Fruit fly (Drosophila melanogaster) whole organism, embryonic: Measurements from ENCODE around the gene Pde9.

Source experiments
- Ada2b ChIP-seq: fragments of 200-800 bp; sonication (Bioruptor generic); IDR thresholded peaks from 2 replicates; pipeline ENCODE4 v1.3.6; 2022; ENCODE audit warnings: missing biosample characterization, missing genetic modification characterization
- Bgb ChIP-seq: fragments of 200-800 bp; sonication (Bioruptor generic); IDR thresholded peaks from 2 replicates; pipeline ENCODE4 v1.3.6; 2022; ENCODE audit warnings: missing biosample characterization, missing genetic modification characterization; ENCODE audit not compliant: partially characterized antibody
- CG11398 ChIP-seq: fragments of 200-800 bp; sonication (Bioruptor generic); optimal IDR thresholded peaks from 2 replicates; lab custom pipeline; 2016; ENCODE audit warnings: missing biosample characterization, missing genetic modification characterization
- CG11504 ChIP-seq: fragments of 200-800 bp; sonication (Bioruptor generic); optimal IDR thresholded peaks from 3 replicates; lab custom pipeline; 2019; ENCODE audit warnings: missing biosample characterization, mild to moderate bottlenecking, missing genetic modification characterization, moderate library complexity
- CG12071 ChIP-seq: fragments of 200-800 bp; sonication (Bioruptor generic); optimal IDR thresholded peaks from 3 replicates; lab custom pipeline; 2018; ENCODE audit warnings: missing biosample characterization, mild to moderate bottlenecking, missing genetic modification characterization
- CG12769 ChIP-seq: fragments of 200-800 bp; sonication (Bioruptor generic); optimal IDR thresholded peaks from 2 replicates; lab custom pipeline; 2019; ENCODE audit warnings: missing biosample characterization, mild to moderate bottlenecking, missing genetic modification characterization, moderate library complexity
- CG13775 ChIP-seq: fragments of 200-800 bp; sonication (Bioruptor generic); optimal IDR thresholded peaks from 3 replicates; lab custom pipeline; 2017; ENCODE audit warnings: missing biosample characterization, mild to moderate bottlenecking, missing genetic modification characterization
- CG15479 ChIP-seq: fragments of 200-800 bp; sonication (Bioruptor generic); optimal IDR thresholded peaks from 3 replicates; lab custom pipeline; 2019; ENCODE audit warnings: missing biosample characterization, mild to moderate bottlenecking, missing genetic modification characterization, moderate library complexity
- CG15514 ChIP-seq: fragments of 200-800 bp; sonication (Bioruptor generic); optimal IDR thresholded peaks from 3 replicates; lab custom pipeline; 2017; ENCODE audit warnings: missing biosample characterization, missing genetic modification characterization, mild to moderate bottlenecking, moderate library complexity, missing genetic modification reagents
- CG17186 ChIP-seq: fragments of 200-800 bp; sonication (Bioruptor generic); optimal IDR thresholded peaks from 3 replicates; lab custom pipeline; 2017; ENCODE audit warnings: missing biosample characterization, missing genetic modification reagents, missing genetic modification characterization
- CG18011 ChIP-seq: fragments of 200-800 bp; sonication (Bioruptor generic); optimal IDR thresholded peaks from 2 replicates; lab custom pipeline; 2017; ENCODE audit warnings: missing biosample characterization, missing genetic modification characterization, mild to moderate bottlenecking, moderate library complexity, missing genotype
- CG31388 ChIP-seq: fragments of 200-800 bp; sonication (Bioruptor generic); optimal IDR thresholded peaks from 2 replicates; lab custom pipeline; 2016; ENCODE audit warnings: missing biosample characterization, missing genetic modification characterization
- CG34376 ChIP-seq: fragments of 200-800 bp; sonication (Bioruptor generic); optimal IDR thresholded peaks from 2 replicates; lab custom pipeline; 2018; ENCODE audit warnings: missing biosample characterization, mild to moderate bottlenecking, missing genetic modification characterization
- CG3726 ChIP-seq: fragments of 200-800 bp; sonication (Bioruptor generic); IDR thresholded peaks from 3 replicates; pipeline ENCODE4, ENCODE4 v1.3.6; 2022; ENCODE audit warnings: missing biosample characterization, missing genetic modification characterization
- CG3847 ChIP-seq: fragments of 200-800 bp; sonication (Bioruptor generic); IDR thresholded peaks from 2 replicates; pipeline ENCODE4 v1.3.6; 2022; ENCODE audit warnings: missing biosample characterization, missing genetic modification characterization
- CG6175 ChIP-seq: fragments of 200-800 bp; sonication (Bioruptor generic); IDR thresholded peaks from 3 replicates; pipeline ENCODE4 v1.3.6; 2022; ENCODE audit warnings: missing biosample characterization, missing genetic modification characterization
- CG6272 ChIP-seq: fragments of 200-800 bp; sonication (Bioruptor generic); IDR thresholded peaks from 2 replicates; pipeline ENCODE4 v1.3.6; 2022; ENCODE audit warnings: missing biosample characterization, missing genetic modification characterization
- CG6654 ChIP-seq: fragments of 200-800 bp; sonication (Bioruptor generic); optimal IDR thresholded peaks from 2 replicates; lab custom pipeline; 2017; ENCODE audit warnings: missing biosample characterization, mild to moderate bottlenecking, missing genetic modification characterization
- CG7271 ChIP-seq: fragments of 200-800 bp; sonication (Bioruptor generic); optimal IDR thresholded peaks from 2 replicates; lab custom pipeline; 2018; ENCODE audit warnings: missing biosample characterization, mild to moderate bottlenecking, missing genetic modification characterization, moderate library complexity
- CG7839 ChIP-seq: fragments of 200-800 bp; sonication (Bioruptor generic); optimal IDR thresholded peaks from 3 replicates; lab custom pipeline; 2018; ENCODE audit warnings: missing biosample characterization, mild to moderate bottlenecking, missing genetic modification characterization, moderate library complexity
- CG7963 ChIP-seq: fragments of 200-800 bp; sonication (Bioruptor generic); IDR thresholded peaks from 3 replicates; pipeline ENCODE4 v1.3.6; 2022; ENCODE audit warnings: missing biosample characterization, missing genetic modification characterization; ENCODE audit not compliant: partially characterized antibody
- CG9817 ChIP-seq: fragments of 200-800 bp; sonication (Bioruptor generic); optimal IDR thresholded peaks from 2 replicates; lab custom pipeline; 2018; ENCODE audit warnings: missing biosample characterization, mild to moderate bottlenecking, missing genetic modification characterization, moderate library complexity
- CG9932 ChIP-seq: fragments of 200-800 bp; sonication (Bioruptor generic); IDR thresholded peaks from 2 replicates; pipeline ENCODE4 v1.3.6; 2022; ENCODE audit warnings: missing biosample characterization, missing genetic modification characterization
- CTCF ChIP-seq: fragments of 200-800 bp; sonication (Bioruptor generic); optimal IDR thresholded peaks from 2 replicates; lab custom pipeline; 2017; ENCODE audit warnings: missing biosample characterization, mild to moderate bottlenecking, missing genetic modification characterization, moderate library complexity
- Dbx ChIP-seq: fragments of 200-800 bp; sonication (Bioruptor generic); IDR thresholded peaks from 3 replicates; pipeline ENCODE4 v1.3.6; 2022; ENCODE audit warnings: missing biosample characterization, missing genetic modification characterization
- Hand ChIP-seq: fragments of 200-800 bp; sonication (Bioruptor generic); optimal IDR thresholded peaks from 2 replicates; lab custom pipeline; 2017; ENCODE audit warnings: mild to moderate bottlenecking, missing biosample characterization, missing genetic modification reagents, missing genetic modification characterization
- MBD-R2 ChIP-seq: fragments of 200-800 bp; sonication (Bioruptor generic); IDR thresholded peaks from 2 replicates; pipeline ENCODE4 v1.3.6; 2022; ENCODE audit warnings: missing biosample characterization, missing genetic modification characterization
- Med ChIP-seq: fragments of 200-800 bp; sonication (Bioruptor generic); peaks from one replicate; lab custom pipeline; 2016; ENCODE audit warnings: missing biosample characterization, missing genetic modification characterization, mild to moderate bottlenecking, inconsistent platforms, moderate library complexity
- Optix ChIP-seq: fragments of 200-800 bp; sonication (Bioruptor generic); IDR thresholded peaks from 3 replicates; pipeline ENCODE4 v1.3.6; 2022; ENCODE audit warnings: missing biosample characterization, missing genetic modification characterization
- Scr ChIP-seq: fragments of 200-800 bp; sonication (Bioruptor generic); IDR thresholded peaks from 2 replicates; pipeline ENCODE4 v1.3.6; 2022; ENCODE audit warnings: missing biosample characterization, missing genetic modification characterization; ENCODE audit not compliant: partially characterized antibody
- ac ChIP-seq: fragments of 200-800 bp; sonication (Bioruptor generic); optimal IDR thresholded peaks from 3 replicates; lab custom pipeline; 2017; ENCODE audit warnings: missing biosample characterization, mild to moderate bottlenecking, missing genetic modification characterization
- ase ChIP-seq: fragments of 200-800 bp; sonication (Bioruptor generic); IDR thresholded peaks from 3 replicates; pipeline ENCODE4 v1.3.6; 2022; ENCODE audit warnings: missing biosample characterization, missing genetic modification characterization
- bbx ChIP-seq: fragments of 200-800 bp; sonication (Bioruptor generic); IDR thresholded peaks from 2 replicates; pipeline ENCODE4 v1.3.6; 2022; ENCODE audit warnings: missing biosample characterization, missing genetic modification characterization; ENCODE audit not compliant: partially characterized antibody
- bcd ChIP-seq: fragments of 200-800 bp; sonication (Bioruptor generic); optimal IDR thresholded peaks from 2 replicates; lab custom pipeline; 2017; ENCODE audit warnings: missing biosample characterization, mild to moderate bottlenecking, missing genetic modification characterization
- cato ChIP-seq: fragments of 200-800 bp; sonication (Bioruptor generic); optimal IDR thresholded peaks from 2 replicates; lab custom pipeline; 2016; ENCODE audit warnings: missing biosample characterization, missing genetic modification characterization, borderline replicate concordance
- cg ChIP-seq: fragments of 200-800 bp; sonication (Bioruptor generic); optimal IDR thresholded peaks from 3 replicates; lab custom pipeline; 2019; ENCODE audit warnings: missing biosample characterization, mild to moderate bottlenecking, missing genetic modification characterization, moderate library complexity
- ci ChIP-seq: fragments of 200-800 bp; sonication (Bioruptor generic); IDR thresholded peaks from 3 replicates; pipeline ENCODE4 v1.3.6; 2022; ENCODE audit warnings: missing biosample characterization, missing genetic modification characterization
- gsb-n ChIP-seq: fragments of 200-800 bp; sonication (Bioruptor generic); optimal IDR thresholded peaks from 3 replicates; lab custom pipeline; 2018; ENCODE audit warnings: missing biosample characterization, mild to moderate bottlenecking, missing genetic modification characterization
- hkb ChIP-seq, 2 experiments: fragments of 200-800 bp in 1 of 2; fragments of >200 bp in 1 of 2; sonication (Bioruptor generic) in 1 of 2; IDR thresholded peaks in 1 of 2; optimal IDR thresholded peaks in 1 of 2; 2 replicates each; pipeline versions ENCODE4 v1.3.6 to Lab custom; 2017 to 2022; ENCODE audit warnings: missing biosample characterization in 1 of 2, missing genetic modification characterization in 1 of 2
- insv ChIP-seq, 2 experiments: fragments of 200-800 bp; sonication (Bioruptor generic); optimal IDR thresholded peaks; 3 replicates each; lab custom pipeline; 2016 to 2018; ENCODE audit warnings: missing biosample characterization in 2 of 2, missing genetic modification characterization in 2 of 2
- kni ChIP-seq: fragments of 200-800 bp; sonication (Bioruptor generic); optimal IDR thresholded peaks from 3 replicates; lab custom pipeline; 2017; ENCODE audit warnings: mild to moderate bottlenecking, missing biosample characterization, missing genetic modification reagents, missing genetic modification characterization
- knrl ChIP-seq: fragments of 200-800 bp; sonication (Bioruptor generic); IDR thresholded peaks from 3 replicates; pipeline ENCODE4 v1.3.6; 2022; ENCODE audit warnings: missing biosample characterization, missing genetic modification characterization; ENCODE audit not compliant: partially characterized antibody
- nerfin-1 ChIP-seq: fragments of 200-800 bp; sonication (Bioruptor generic); optimal IDR thresholded peaks from 3 replicates; lab custom pipeline; 2019; ENCODE audit warnings: missing biosample characterization, mild to moderate bottlenecking, missing genetic modification characterization, moderate library complexity
- pros ChIP-seq: fragments of 200-800 bp; sonication (Bioruptor generic); optimal IDR thresholded peaks from 3 replicates; lab custom pipeline; 2019; ENCODE audit warnings: missing biosample characterization, mild to moderate bottlenecking, missing genetic modification characterization, moderate library complexity
- salm ChIP-seq: fragments of 200-800 bp; sonication (Bioruptor generic); optimal IDR thresholded peaks from 2 replicates; lab custom pipeline; 2018; ENCODE audit warnings: missing biosample characterization, mild to moderate bottlenecking, missing genetic modification characterization
- sima ChIP-seq: fragments of 200-800 bp; sonication (Bioruptor generic); optimal IDR thresholded peaks from 2 replicates; lab custom pipeline; 2016; ENCODE audit warnings: missing biosample characterization, missing genetic modification characterization
- slou ChIP-seq: fragments of 200-800 bp; sonication (Bioruptor generic); optimal IDR thresholded peaks from 3 replicates; lab custom pipeline; 2016; ENCODE audit warnings: missing biosample characterization, missing genetic modification characterization
- stc ChIP-seq: fragments of 200-800 bp; sonication (Bioruptor generic); IDR thresholded peaks from 2 replicates; pipeline ENCODE4 v1.3.6; 2022; ENCODE audit warnings: missing biosample characterization, missing genetic modification characterization
- sug ChIP-seq: fragments of 200-800 bp; optimal IDR thresholded peaks from 2 replicates; lab custom pipeline; 2019; ENCODE audit warnings: missing biosample characterization, mild to moderate bottlenecking, missing genetic modification characterization, moderate library complexity
- trh ChIP-seq: fragments of 200-800 bp; sonication (Bioruptor generic); optimal IDR thresholded peaks from 2 replicates; lab custom pipeline; 2016; ENCODE audit warnings: missing biosample characterization, missing genetic modification characterization
- unpg ChIP-seq: fragments of 200-800 bp; sonication (Bioruptor generic); optimal IDR thresholded peaks from 3 replicates; lab custom pipeline; 2018; ENCODE audit warnings: missing biosample characterization, mild to moderate bottlenecking, missing genetic modification characterization, moderate library complexity

Pde9 gene

DNA sequence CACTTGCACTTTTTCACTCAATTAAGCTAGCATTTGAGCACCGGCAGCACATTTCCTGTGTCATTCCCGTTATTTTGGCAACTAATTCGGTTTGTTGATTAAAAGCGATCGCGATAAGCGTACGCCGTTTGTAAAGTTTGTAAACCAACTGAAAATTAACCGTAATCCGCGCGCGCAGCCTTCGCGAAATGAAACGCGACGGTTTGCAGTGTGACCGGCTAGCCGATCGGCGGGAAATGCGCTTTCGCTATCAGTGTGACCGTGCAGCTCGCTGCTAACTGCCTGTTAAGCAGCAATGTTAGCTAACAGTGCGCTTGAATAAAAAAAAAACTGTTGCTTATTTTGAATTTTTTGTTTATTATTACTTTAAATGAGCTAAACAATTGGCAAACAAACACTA lies at the start of gene Pde9 (continued):
- no peak for TF ChIP-seq CG6175 (GFP tag; lab: Robert Waterston, UW)
- no peak for TF ChIP-seq CG12769 (tag; lab: Kevin White, UChicago)
- TF ChIP-seq sug (tag; lab: Kevin White, UChicago): no peak
- TF ChIP-seq CG7271 (tag; lab: Kevin White, UChicago): no peak
- no peak for TF ChIP-seq CG9817 (tag; lab: Kevin White, UChicago)
- TF ChIP-seq Optix (GFP tag; lab: Robert Waterston, UW): no peak
- no peak for TF ChIP-seq CG3847 (GFP tag; lab: Robert Waterston, UW)
- peak; percentile 25 for TF ChIP-seq bbx (GFP tag; lab: Robert Waterston, UW)
- no peak for TF ChIP-seq trh (GFP tag; lab: Kevin White, UChicago)
- TF ChIP-seq slou (GFP tag; lab: Kevin White, UChicago): no peak
- TF ChIP-seq salm (tag; lab: Kevin White, UChicago): no peak
- peak; percentile 9 for TF ChIP-seq CG15479 (GFP tag; lab: Kevin White, UChicago)
- no peak for TF ChIP-seq Bgb
- TF ChIP-seq CG12071 (GFP tag; lab: Kevin White, UChicago): no peak
- TF ChIP-seq CG34376 (GFP tag; lab: Kevin White, UChicago): peak; percentile 2
- peak; percentile 47 for TF ChIP-seq CG17186
- TF ChIP-seq CG18011 (GFP tag; lab: Kevin White, UChicago): no peak
- TF ChIP-seq CG7839 (tag; lab: Kevin White, UChicago): no peak
- TF ChIP-seq ac (GFP tag; lab: Kevin White, UChicago): no peak
- no peak for TF ChIP-seq stc (GFP tag; lab: Robert Waterston, UW)
- TF ChIP-seq MBD-R2: peak; percentile 54
- no peak for TF ChIP-seq CG7963 (GFP tag; lab: Robert Waterston, UW)
- no peak for TF ChIP-seq kni (GFP tag; lab: Kevin White, UChicago)
- no peak for TF ChIP-seq CG6272 (GFP tag; lab: Robert Waterston, UW)
- TF ChIP-seq Scr: no peak
- no peak for TF ChIP-seq CG13775 (GFP tag; lab: Kevin White, UChicago)
- no peak for TF ChIP-seq ase
- no peak for TF ChIP-seq CG6654 (GFP tag; lab: Kevin White, UChicago)
- no peak for TF ChIP-seq sima (GFP tag; lab: Kevin White, UChicago)
- TF ChIP-seq nerfin-1 (tag; lab: Kevin White, UChicago): no peak
- TF ChIP-seq CG31388 (GFP tag; lab: Kevin White, UChicago): no peak
- TF ChIP-seq unpg (GFP tag; lab: Kevin White, UChicago): no peak
- TF ChIP-seq CG15514 (GFP tag; lab: Kevin White, UChicago): peak; percentile 18

DNA sequence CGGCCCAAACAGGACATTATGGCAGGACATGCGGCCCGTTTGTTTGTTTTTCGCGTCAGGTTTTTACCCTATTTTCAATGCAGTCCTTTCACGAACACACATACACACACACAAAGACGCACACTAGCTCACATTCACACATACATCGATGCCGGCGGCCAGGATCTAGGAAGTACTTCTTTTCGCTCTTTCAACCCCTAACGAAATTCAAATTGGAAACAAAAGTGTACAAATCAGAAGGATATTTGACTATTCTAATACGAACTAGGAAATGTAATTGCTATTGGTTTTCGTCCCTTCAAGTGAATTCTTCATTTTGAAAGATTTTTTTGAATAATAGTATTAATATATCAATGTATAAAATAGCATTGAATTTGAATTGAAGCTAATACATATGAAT lies 43.3 kb upstream of the Pde9 start:
- TF ChIP-seq CG3726 (GFP tag; lab: Robert Waterston, UW) (no peak), insv (GFP tag; optimal IDR thresholded peaks at IDR 0.05; lab: Kevin White, UChicago) (peak; percentile 5 to 91), cg (GFP tag; lab: Kevin White, UChicago) (peak; percentile 45), ci (no peak), Dbx (GFP tag; lab: Robert Waterston, UW) (no peak), bcd (GFP tag; lab: Kevin White, UChicago) (no peak), CG11504 (tag; lab: Kevin White, UChicago) (no peak), hkb (optimal IDR thresholded peaks at IDR 0.05; lab: Kevin White, UChicago) (no peak), hkb (GFP tag; IDR thresholded peaks at IDR 0.05; lab: Robert Waterston, UW) (no peak), CTCF (GFP tag; lab: Kevin White, UChicago) (no peak), pros (GFP tag; lab: Kevin White, UChicago) (peak; percentile 41), CG11398 (GFP tag; lab: Kevin White, UChicago) (no peak), Ada2b (GFP tag; lab: Robert Waterston, UW) (no peak), Med (GFP tag; lab: Kevin White, UChicago) (no peak), gsb-n (tag; lab: Kevin White, UChicago) (no peak), cato (no peak), Hand (GFP tag; lab: Kevin White, UChicago) (no peak), CG9932 (GFP tag; lab: Robert Waterston, UW) (no peak), knrl (GFP tag; lab: Robert Waterston, UW) (no peak)
